Worm (Caenorhabditis elegans) whole organism, late embryonic: Measurements from ENCODE around the gene gdi-1.

Source experiments
- ama-1 ChIP-seq: fragments of 150-350 bp; optimal IDR thresholded peaks from 2 replicates; lab custom pipeline; 2014
- ceh-19 ChIP-seq: fragments of 200-800 bp; sonication (Bioruptor generic); optimal IDR thresholded peaks from 2 replicates; lab custom pipeline; 2018; ENCODE audit warnings: mild to moderate bottlenecking, missing genetic modification characterization, missing compliant biosample characterization
- dve-1 ChIP-seq: sonication (generic microtip); optimal IDR thresholded peaks from 2 replicates; lab custom pipeline; 2017; ENCODE audit warnings: antibody characterized with exemption, mild to moderate bottlenecking, missing genetic modification characterization, missing compliant biosample characterization
- elt-2 ChIP-seq: sonication (generic microtip); optimal IDR thresholded peaks from 2 replicates; lab custom pipeline; 2016; ENCODE audit warnings: missing genetic modification reagents, missing genetic modification characterization, missing compliant biosample characterization
- ets-4 ChIP-seq: sonication (generic microtip); optimal IDR thresholded peaks from 2 replicates; lab custom pipeline; 2016; ENCODE audit warnings: missing genetic modification characterization, missing compliant biosample characterization
- eyg-1 ChIP-seq: sonication (generic microtip); optimal IDR thresholded peaks from 2 replicates; lab custom pipeline; 2016; ENCODE audit warnings: missing genotype, missing genetic modification characterization, missing compliant biosample characterization
- fkh-10 ChIP-seq: fragments of 150-350 bp; optimal IDR thresholded peaks from 2 replicates; lab custom pipeline; 2014; ENCODE audit warnings: missing biosample characterization, missing genetic modification reagents, missing genetic modification characterization
- gmeb-2 ChIP-seq: sonication (generic microtip); optimal IDR thresholded peaks from 2 replicates; lab custom pipeline; 2016; ENCODE audit warnings: missing genetic modification characterization, inconsistent platforms, missing compliant biosample characterization
- lim-6 ChIP-seq: sonication (generic microtip); optimal IDR thresholded peaks from 2 replicates; lab custom pipeline; 2016; ENCODE audit warnings: missing genetic modification characterization, missing compliant biosample characterization
- nfya-1 ChIP-seq: sonication (generic microtip); optimal IDR thresholded peaks from 2 replicates; lab custom pipeline; 2017; ENCODE audit warnings: missing genetic modification characterization, mild to moderate bottlenecking, missing compliant biosample characterization, antibody characterized with exemption, moderate library complexity
- pha-2 ChIP-seq: sonication (generic microtip); optimal IDR thresholded peaks from 2 replicates; lab custom pipeline; 2017; ENCODE audit warnings: mild to moderate bottlenecking, missing genetic modification characterization, missing compliant biosample characterization
- pqm-1 ChIP-seq: sonication (generic microtip); optimal IDR thresholded peaks from 2 replicates; lab custom pipeline; 2016; ENCODE audit warnings: missing genetic modification characterization, missing compliant biosample characterization
- zip-5 ChIP-seq: sonication (generic microtip); optimal IDR thresholded peaks from 2 replicates; lab custom pipeline; 2016; ENCODE audit warnings: missing genetic modification characterization, missing compliant biosample characterization
- ztf-16 ChIP-seq: sonication (generic microtip); optimal IDR thresholded peaks from 2 replicates; lab custom pipeline; 2017; ENCODE audit warnings: missing genetic modification characterization, missing compliant biosample characterization

DNA sequence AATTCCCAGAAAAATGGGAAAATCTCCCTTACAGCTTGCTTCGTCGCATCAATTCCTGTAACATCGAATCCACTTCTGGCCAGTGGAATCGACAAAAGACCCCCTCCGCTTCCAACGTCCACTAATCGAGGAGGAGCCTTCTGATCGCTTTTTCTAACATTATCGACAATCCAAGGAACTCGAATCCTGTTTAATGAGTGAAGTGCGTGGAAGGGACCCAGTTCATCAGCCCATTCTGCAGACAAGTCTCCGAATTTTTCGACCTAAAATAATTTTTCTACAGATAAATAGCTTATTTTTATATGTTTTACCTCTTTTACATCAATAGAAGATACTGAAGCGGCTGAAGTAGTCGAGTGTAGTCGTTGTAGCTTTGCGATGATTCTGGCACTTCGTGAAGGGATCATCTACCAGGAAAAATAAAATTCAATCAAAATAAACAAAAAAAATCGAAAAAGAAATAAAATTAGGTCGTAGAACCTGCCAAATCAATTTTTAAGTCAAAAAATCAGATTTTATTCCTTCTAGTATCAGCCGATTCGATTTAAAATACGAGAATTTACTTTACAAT lies 3.3 kb upstream of the gdi-1 start, which contains the start of gene coq-3:
- TF ChIP-seq lim-6 (tag; lab: Kevin White, UChicago) (no peak), eyg-1 (tag; lab: Kevin White, UChicago) (no peak), ztf-16 (no peak), nfya-1 (no peak), zip-5 (tag; lab: Kevin White, UChicago) (no peak), dve-1 (tag; lab: Kevin White, UChicago) (no peak), pqm-1 (tag; lab: Kevin White, UChicago) (no peak), ceh-19 (GFP tag; lab: Kevin White, UChicago) (no peak), ets-4 (no peak), elt-2 (no peak), fkh-10 (no peak), gmeb-2 (tag; lab: Kevin White, UChicago) (no peak), pha-2 (tag; lab: Kevin White, UChicago) (no peak), ama-1 (lab: Kevin White, UChicago) (no peak)
